Fruit fly (Drosophila melanogaster) whole organism, embryonic: ENCODE data around the gene Pop4.

Source experiments
- CG10654 ChIP-seq: fragments of 200-800 bp; sonication (Bioruptor generic); optimal IDR thresholded peaks from 2 replicates; lab custom pipeline; 2016; ENCODE audit warnings: missing biosample characterization, missing genetic modification characterization
- CG11504 ChIP-seq: fragments of 200-800 bp; sonication (Bioruptor generic); optimal IDR thresholded peaks from 3 replicates; lab custom pipeline; 2019; ENCODE audit warnings: missing biosample characterization, mild to moderate bottlenecking, missing genetic modification characterization, moderate library complexity
- CG11695 ChIP-seq: fragments of 200-800 bp; sonication (Bioruptor generic); IDR thresholded peaks from 3 replicates; pipeline ENCODE4 v1.3.6; 2022; ENCODE audit warnings: missing biosample characterization, missing genetic modification characterization
- CG11696 ChIP-seq: fragments of 200-800 bp; sonication (Bioruptor generic); IDR thresholded peaks from 2 replicates; pipeline ENCODE4 v1.3.6; 2022; ENCODE audit warnings: missing biosample characterization, missing genetic modification characterization
- CG12391 ChIP-seq: fragments of 200-800 bp; sonication (Bioruptor generic); optimal IDR thresholded peaks from 3 replicates; lab custom pipeline; 2018; ENCODE audit warnings: missing biosample characterization, mild to moderate bottlenecking, missing genetic modification characterization, moderate library complexity
- CG12744 ChIP-seq: fragments of 200-800 bp; sonication (Bioruptor generic); optimal IDR thresholded peaks from 2 replicates; lab custom pipeline; 2016; ENCODE audit warnings: missing biosample characterization, missing genetic modification characterization
- CG13424 ChIP-seq: fragments of 200-800 bp; sonication (Bioruptor generic); optimal IDR thresholded peaks from 2 replicates; lab custom pipeline; 2019; ENCODE audit warnings: missing biosample characterization, mild to moderate bottlenecking, missing genetic modification characterization, moderate library complexity
- CG18599 ChIP-seq: fragments of 200-800 bp; sonication (Bioruptor generic); optimal IDR thresholded peaks from 3 replicates; lab custom pipeline; 2017; ENCODE audit warnings: missing biosample characterization, missing genetic modification characterization, mild to moderate bottlenecking, moderate library complexity, missing genetic modification reagents
- CG18764 ChIP-seq: fragments of 200-800 bp; sonication (Bioruptor generic); optimal IDR thresholded peaks from 3 replicates; lab custom pipeline; 2016; ENCODE audit warnings: missing biosample characterization, missing genetic modification characterization
- CG2120 ChIP-seq: fragments of 200-800 bp; sonication (Bioruptor generic); optimal IDR thresholded peaks from 3 replicates; lab custom pipeline; 2016; ENCODE audit warnings: missing biosample characterization, missing genetic modification characterization
- CG2678 ChIP-seq: fragments of 200-800 bp; sonication (Bioruptor generic); optimal IDR thresholded peaks from 3 replicates; lab custom pipeline; 2019; ENCODE audit warnings: missing biosample characterization, mild to moderate bottlenecking, missing genetic modification characterization, moderate library complexity
- CG2712 ChIP-seq: fragments of 200-800 bp; optimal IDR thresholded peaks from 3 replicates; lab custom pipeline; 2019; ENCODE audit warnings: missing biosample characterization, mild to moderate bottlenecking, missing genetic modification characterization, moderate library complexity
- CG31441 ChIP-seq: fragments of 200-800 bp; sonication (Bioruptor generic); IDR thresholded peaks from 2 replicates; pipeline ENCODE4 v1.3.6; 2022; ENCODE audit warnings: missing biosample characterization, missing genetic modification characterization
- CG3995 ChIP-seq: fragments of 200-800 bp; sonication (Bioruptor generic); optimal IDR thresholded peaks from 3 replicates; lab custom pipeline; 2016; ENCODE audit warnings: missing biosample characterization, missing genetic modification characterization
- CG42726 ChIP-seq: fragments of 200-800 bp; sonication (Bioruptor generic); IDR thresholded peaks from 2 replicates; pipeline ENCODE4 v1.3.6; 2022; ENCODE audit warnings: missing biosample characterization, missing genetic modification characterization; ENCODE audit not compliant: partially characterized antibody
- CG7839 ChIP-seq: fragments of 200-800 bp; sonication (Bioruptor generic); optimal IDR thresholded peaks from 3 replicates; lab custom pipeline; 2018; ENCODE audit warnings: missing biosample characterization, mild to moderate bottlenecking, missing genetic modification characterization, moderate library complexity
- Dfd ChIP-seq, 2 experiments: fragments of >200 bp; optimal IDR thresholded peaks; 2 replicates each; lab custom pipeline; 2017; ENCODE audit warnings: missing biosample characterization in 2 of 2, missing genetic modification characterization in 2 of 2
- Dll ChIP-seq: fragments of 200-800 bp; sonication (Bioruptor generic); IDR thresholded peaks from 4 replicates; pipeline ENCODE4 v1.3.6; 2022; ENCODE audit warnings: missing biosample characterization, missing genetic modification characterization; ENCODE audit not compliant: partially characterized antibody
- Drgx ChIP-seq: fragments of 200-800 bp; sonication (Bioruptor generic); IDR thresholded peaks from 2 replicates; pipeline ENCODE4 v1.3.6; 2022; ENCODE audit warnings: missing biosample characterization, missing genetic modification characterization
- Ets97D ChIP-seq: fragments of 200-800 bp; sonication (Bioruptor generic); optimal IDR thresholded peaks from 3 replicates; lab custom pipeline; 2016; ENCODE audit warnings: missing biosample characterization, missing genetic modification characterization
- Fer3 ChIP-seq: fragments of 200-800 bp; sonication (Bioruptor generic); optimal IDR thresholded peaks from 2 replicates; lab custom pipeline; 2018; ENCODE audit warnings: missing biosample characterization, mild to moderate bottlenecking, missing genetic modification characterization, moderate library complexity
- HmgZ ChIP-seq: fragments of 200-800 bp; sonication (Bioruptor generic); optimal IDR thresholded peaks from 2 replicates; lab custom pipeline; 2018; ENCODE audit warnings: missing biosample characterization, mild to moderate bottlenecking, missing genetic modification characterization
- Hmr ChIP-seq: fragments of 200-800 bp; sonication (Bioruptor generic); optimal IDR thresholded peaks from 3 replicates; lab custom pipeline; 2017; ENCODE audit warnings: mild to moderate bottlenecking, missing biosample characterization, missing genetic modification reagents, missing genetic modification characterization
- Hr51 ChIP-seq, 2 experiments: fragments of 200-800 bp; sonication (Bioruptor generic); optimal IDR thresholded peaks; 2 replicates in 1 of 2; 3 replicates in 1 of 2; lab custom pipeline; 2016 to 2018; ENCODE audit warnings: missing biosample characterization in 2 of 2, missing genetic modification characterization in 2 of 2, mild to moderate bottlenecking in 1 of 2, moderate library complexity in 1 of 2
- MBD-R2 ChIP-seq: fragments of 200-800 bp; sonication (Bioruptor generic); IDR thresholded peaks from 2 replicates; pipeline ENCODE4 v1.3.6; 2022; ENCODE audit warnings: missing biosample characterization, missing genetic modification characterization
- Meics ChIP-seq: fragments of 200-800 bp; sonication (Bioruptor generic); optimal IDR thresholded peaks from 2 replicates; lab custom pipeline; 2017; ENCODE audit warnings: missing biosample characterization, mild to moderate bottlenecking, missing genetic modification characterization
- Mrtf ChIP-seq: fragments of 200-800 bp; sonication (Bioruptor generic); IDR thresholded peaks from 3 replicates; pipeline ENCODE4 v1.3.6; 2022; ENCODE audit warnings: missing biosample characterization, missing genetic modification characterization
- Oli ChIP-seq: fragments of 200-800 bp; sonication (Bioruptor generic); optimal IDR thresholded peaks from 2 replicates; lab custom pipeline; 2018; ENCODE audit warnings: missing biosample characterization, mild to moderate bottlenecking, missing genetic modification characterization, moderate library complexity
- Pdp1 ChIP-seq, 2 experiments: fragments of 200-800 bp; sonication (Bioruptor generic); optimal IDR thresholded peaks; 3 replicates each; lab custom pipeline; 2016; ENCODE audit warnings: missing biosample characterization in 2 of 2, missing genetic modification characterization in 2 of 2, mild to moderate bottlenecking in 1 of 2, moderate library complexity in 1 of 2
- Sry-δ ChIP-seq: fragments of 200-800 bp; sonication (Bioruptor generic); optimal IDR thresholded peaks from 2 replicates; lab custom pipeline; 2016; ENCODE audit warnings: missing biosample characterization, missing genetic modification characterization
- bsh ChIP-seq, 2 experiments: fragments of 200-800 bp; sonication (Bioruptor generic); optimal IDR thresholded peaks; 2 replicates each; lab custom pipeline; 2017 to 2018; ENCODE audit warnings: mild to moderate bottlenecking in 2 of 2, missing biosample characterization in 2 of 2, missing genetic modification characterization in 2 of 2, moderate library complexity in 1 of 2
- gsb-n ChIP-seq: fragments of 200-800 bp; sonication (Bioruptor generic); optimal IDR thresholded peaks from 3 replicates; lab custom pipeline; 2018; ENCODE audit warnings: missing biosample characterization, mild to moderate bottlenecking, missing genetic modification characterization
- lab ChIP-seq: fragments of 200-800 bp; sonication (Bioruptor generic); optimal IDR thresholded peaks from 3 replicates; lab custom pipeline; 2017; ENCODE audit warnings: missing biosample characterization, missing genetic modification characterization, mild to moderate bottlenecking, moderate library complexity, missing genetic modification reagents
- lbe ChIP-seq: fragments of 200-800 bp; sonication (Bioruptor generic); optimal IDR thresholded peaks from 2 replicates; lab custom pipeline; 2016; ENCODE audit warnings: missing biosample characterization, mild to moderate bottlenecking, missing genetic modification characterization
- lov ChIP-seq, 2 experiments: fragments of 200-800 bp in 1 of 2; fragments of >200 bp in 1 of 2; sonication (Bioruptor generic) in 1 of 2; IDR thresholded peaks in 1 of 2; optimal IDR thresholded peaks in 1 of 2; 2 replicates in 1 of 2; 3 replicates in 1 of 2; pipeline versions ENCODE4 v1.3.6 to Lab custom; 2017 to 2022; ENCODE audit warnings: missing biosample characterization in 1 of 2, missing genetic modification characterization in 1 of 2
- nmo ChIP-seq: fragments of 200-800 bp; sonication (Bioruptor generic); optimal IDR thresholded peaks from 2 replicates; lab custom pipeline; 2018; ENCODE audit warnings: missing biosample characterization, mild to moderate bottlenecking, missing genetic modification characterization, moderate library complexity
- nom ChIP-seq: fragments of 200-800 bp; sonication (Bioruptor generic); optimal IDR thresholded peaks from 2 replicates; lab custom pipeline; 2017; ENCODE audit warnings: missing biosample characterization, missing genetic modification characterization, mild to moderate bottlenecking, moderate library complexity, missing genetic modification reagents
- onecut ChIP-seq: fragments of 200-800 bp; sonication (Bioruptor generic); IDR thresholded peaks from 2 replicates; pipeline ENCODE4 v1.3.6; 2022; ENCODE audit warnings: missing biosample characterization, missing genetic modification characterization
- pfk ChIP-seq: fragments of 200-800 bp; sonication (Bioruptor generic); optimal IDR thresholded peaks from 2 replicates; lab custom pipeline; 2018; ENCODE audit warnings: missing biosample characterization, mild to moderate bottlenecking, missing genetic modification characterization, moderate library complexity
- prd ChIP-seq, 3 experiments: fragments of >200 bp in 2 of 3; fragments of 200-800 bp in 1 of 3; sonication (Bioruptor generic) in 1 of 3; optimal IDR thresholded peaks in 2 of 3; IDR thresholded peaks in 1 of 3; 2 replicates in 2 of 3; 3 replicates in 1 of 3; pipeline versions ENCODE4 v1.3.6 to Lab custom; 2017 to 2022; ENCODE audit warnings: missing biosample characterization in 1 of 3, missing genetic modification characterization in 1 of 3
- row ChIP-seq: fragments of 200-800 bp; sonication (Bioruptor generic); IDR thresholded peaks from 3 replicates; pipeline ENCODE4 v1.3.6; 2022; ENCODE audit warnings: missing biosample characterization, missing genetic modification characterization
- sc ChIP-seq, 3 experiments: fragments of >200 bp in 2 of 3; fragments of 200-800 bp in 1 of 3; sonication (Bioruptor generic) in 1 of 3; optimal IDR thresholded peaks; 2 replicates in 2 of 3; 3 replicates in 1 of 3; lab custom pipeline; 2017; ENCODE audit warnings: mild to moderate bottlenecking in 1 of 3, missing biosample characterization in 1 of 3, missing genetic modification characterization in 1 of 3, missing genetic modification reagents in 1 of 3
- sens ChIP-seq: fragments of 200-800 bp; sonication (Bioruptor generic); peaks from one replicate; lab custom pipeline; 2016; ENCODE audit warnings: missing biosample characterization, missing genetic modification characterization
- toy ChIP-seq: fragments of 200-800 bp; sonication (Bioruptor generic); IDR thresholded peaks from 2 replicates; pipeline ENCODE4 v1.3.6; 2022; ENCODE audit warnings: missing biosample characterization, missing genetic modification characterization
- ttk ChIP-seq: fragments of 200-800 bp; sonication (Bioruptor generic); IDR thresholded peaks from 2 replicates; pipeline ENCODE4 v2.1.2; 2022; ENCODE audit warnings: missing biosample characterization, missing genetic modification characterization

The Pop4 gene

DNA sequence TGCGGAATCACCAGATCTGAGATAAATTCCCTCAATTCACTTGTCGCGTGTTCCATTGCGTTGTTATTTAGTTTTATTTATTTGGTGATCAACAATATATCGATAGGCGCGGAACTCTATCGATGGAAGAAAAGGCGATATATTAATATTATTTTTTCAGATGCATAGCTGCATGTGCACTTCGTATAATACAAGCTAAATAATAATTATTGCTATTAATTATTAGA is at the start of gene Pop4:
Pop4 (minus strand) TSS at position 101 of the 227 bp plus-strand sequence.
- no peak for TF ChIP-seq lab
- peak; percentile 84 for TF ChIP-seq CG3995 (GFP tag; lab: Kevin White, UChicago)
- TF ChIP-seq gsb-n: no peak
- no peak for TF ChIP-seq CG12744 (GFP tag; lab: Kevin White, UChicago)
- TF ChIP-seq Dfd (GFP tag; optimal IDR thresholded peaks at IDR 0.05; lab: Kevin White, UChicago): no peak
- TF ChIP-seq CG42726 (GFP tag; lab: Robert Waterston, UW): no peak
- peak; percentile 49 for TF ChIP-seq MBD-R2 (GFP tag; lab: Robert Waterston, UW)
- no peak for TF ChIP-seq onecut (GFP tag; lab: Robert Waterston, UW)
- TF ChIP-seq pfk: no peak

DNA sequence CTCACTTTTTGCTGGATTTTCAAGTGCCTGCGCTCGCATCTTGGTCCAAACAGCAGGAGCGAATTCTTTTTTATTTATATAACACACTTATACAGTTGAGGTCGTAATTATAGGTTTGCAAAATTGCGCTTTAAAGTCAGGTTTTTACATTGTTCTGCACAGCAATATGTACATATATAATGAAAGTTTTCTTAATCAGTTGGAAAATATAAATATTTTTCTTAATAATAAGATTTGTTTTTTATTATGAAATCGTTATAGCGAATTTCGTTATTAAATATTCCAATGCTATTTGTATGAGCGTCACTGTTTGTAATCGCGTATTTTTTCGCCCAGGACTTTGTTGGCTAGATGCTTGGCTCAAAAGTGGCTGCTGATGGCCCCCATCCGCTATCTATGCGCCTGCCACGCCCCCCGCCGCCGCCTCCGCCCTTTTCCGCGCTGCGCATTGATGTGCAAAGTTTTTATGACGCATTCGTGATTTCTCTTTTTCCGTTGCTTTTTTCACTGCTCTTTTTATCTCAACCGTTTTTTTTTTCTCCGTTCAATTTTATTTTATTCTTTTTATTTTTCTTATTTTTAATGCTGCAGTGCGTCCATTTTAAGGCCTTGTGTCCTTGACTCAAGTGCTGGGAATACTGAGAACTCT is 49.3 kb upstream of the Pop4 start:
- TF ChIP-seq nmo (GFP tag; lab: Kevin White, UChicago) (peak; percentile 40), toy (GFP tag; lab: Robert Waterston, UW) (no peak), lab (peak; percentile 6), Ets97D (GFP tag; lab: Kevin White, UChicago) (no peak), CG2678 (tag; lab: Kevin White, UChicago) (peak; percentile 23), CG2120 (GFP tag; lab: Kevin White, UChicago) (no peak), ttk (GFP tag; lab: Robert Waterston, UW) (no peak), CG11696 (GFP tag; lab: Robert Waterston, UW) (peak; percentile 63), Pdp1 (GFP tag; optimal IDR thresholded peaks at IDR 0.05; lab: Kevin White, UChicago) (peak in 1 of 2 experiments; percentile 23), lbe (GFP tag; lab: Kevin White, UChicago) (peak; percentile 19), CG11695 (GFP tag; lab: Robert Waterston, UW) (peak; percentile 52; the same call in 1 of the 3 replicates), CG12391 (tag; lab: Kevin White, UChicago) (peak; percentile 10), nom (GFP tag; lab: Kevin White, UChicago) (peak; percentile 81), CG10654 (GFP tag; lab: Kevin White, UChicago) (no peak), CG31441 (GFP tag; lab: Robert Waterston, UW) (0 out of 2 replicates have a peak, but pooled peaks have one; percentile 12), CG13424 (tag; lab: Kevin White, UChicago) (no peak), Hmr (peak; percentile 2), Drgx (GFP tag; lab: Robert Waterston, UW) (peak; percentile 31), Hr51 (GFP tag; optimal IDR thresholded peaks at IDR 0.05; lab: Kevin White, UChicago) (peak in 1 of 2 experiments; percentile 38), Sry-δ (GFP tag; lab: Kevin White, UChicago) (no peak), Fer3 (tag; lab: Kevin White, UChicago) (peak; percentile 4), Oli (peak; percentile 3), prd (optimal IDR thresholded peaks at IDR 0.05; lab: Kevin White, UChicago) (no peak), prd (GFP tag; IDR thresholded peaks at IDR 0.05; lab: Robert Waterston, UW) (0 out of 3 replicates have a peak, but pooled peaks have one; percentile 25), CG12744 (GFP tag; lab: Kevin White, UChicago) (no peak), lov (optimal IDR thresholded peaks at IDR 0.05; lab: Kevin White, UChicago) (no peak), lov (GFP tag; IDR thresholded peaks at IDR 0.05; lab: Robert Waterston, UW) (peak; percentile 46; the same call in 1 of the 3 replicates), CG7839 (peak; percentile 8), CG18764 (GFP tag; lab: Kevin White, UChicago) (no peak), bsh (GFP tag; optimal IDR thresholded peaks at IDR 0.05; lab: Kevin White, UChicago) (peak in 1 of 2 experiments; percentile 43), sc (optimal IDR thresholded peaks at IDR 0.05; lab: Kevin White, UChicago) (no peak), sc (GFP tag; optimal IDR thresholded peaks at IDR 0.05; lab: Kevin White, UChicago) (no peak), HmgZ (tag; lab: Kevin White, UChicago) (no peak), Dll (0 out of 4 replicates have a peak, but pooled peaks have one; percentile 4), sens (GFP tag; lab: Kevin White, UChicago) (peak; percentile 22), Meics (GFP tag; lab: Kevin White, UChicago) (peak; percentile 12), CG18599 (GFP tag; lab: Kevin White, UChicago) (peak; percentile 52), Mrtf (GFP tag; lab: Robert Waterston, UW) (no peak), row (peak; percentile 42; the same call in 2 of the 3 replicates), CG11504 (tag; lab: Kevin White, UChicago) (peak; percentile 37), CG2712 (peak; percentile 14)
